Worm (Caenorhabditis elegans): Measurements from ENCODE around the gene T14F9.2.

The T14F9.2 gene

DNA sequence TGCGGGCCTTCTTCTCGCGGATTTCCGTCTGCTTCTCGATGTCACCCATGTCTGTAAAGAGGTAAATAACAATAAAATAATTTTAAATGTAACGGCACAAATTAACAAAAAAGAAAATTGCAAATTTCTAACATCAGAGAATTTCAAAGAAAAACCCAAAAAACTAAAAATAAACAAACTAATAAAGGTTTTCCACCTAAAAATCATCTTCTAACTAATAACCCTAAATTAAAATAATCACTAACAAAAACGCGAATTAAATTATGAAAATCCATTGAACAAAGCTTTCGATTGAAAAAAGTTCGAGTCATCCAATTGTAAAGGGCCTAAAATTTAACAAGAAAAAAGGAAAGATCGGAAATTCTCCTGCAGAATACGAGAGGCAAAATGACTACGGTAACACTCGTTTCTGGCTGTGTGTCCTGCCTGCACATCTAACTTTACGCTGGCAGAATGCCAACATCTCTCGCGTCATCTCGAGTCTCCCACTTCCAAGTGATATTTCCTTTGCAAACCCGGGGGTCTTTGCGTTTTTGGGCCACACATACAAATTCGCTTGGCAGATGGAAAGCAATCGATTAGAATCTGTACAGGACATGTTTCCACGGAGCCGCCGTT lies 8.6 kb downstream of the T14F9.2 start, which contains the start of gene rpl-11.2 (continued):
- TF ChIP-seq lim-6 (tag; optimal IDR thresholded peaks at IDR 0.05) (no peak), pqm-1 (tag; optimal IDR thresholded peaks at IDR 0.05) (no peak), hlh-13 (GFP tag; optimal IDR thresholded peaks at IDR 0.05) (no peak), elt-4 (tag; optimal IDR thresholded peaks at IDR 0.05) (no peak), C38D4.7 (GFP tag; optimal IDR thresholded peaks at IDR 0.05) (no peak), ztf-16 (tag; optimal IDR thresholded peaks at IDR 0.05) (peak; percentile 37), che-1 (tag; optimal IDR thresholded peaks at IDR 0.05) (no peak), tbx-7 (tag; optimal IDR thresholded peaks at IDR 0.05) (no peak), odd-2 (tag; optimal IDR thresholded peaks at IDR 0.05) (no peak), ceh-45 (GFP tag; IDR thresholded peaks at IDR 0.05) (no peak; the same call in 1 of the 2 replicates), mec-3 (tag; optimal IDR thresholded peaks at IDR 0.05; ENCODE audit: borderline replicate concordance) (no peak), T23F11.4 (GFP tag; optimal IDR thresholded peaks at IDR 0.05) (no peak), nhr-232 (tag; optimal IDR thresholded peaks at IDR 0.05) (no peak), hlh-30 (tag; optimal IDR thresholded peaks at IDR 0.05; ENCODE audit: insufficient read depth) (peak; percentile 57), ama-1 (optimal IDR thresholded peaks at IDR 0.05) (no peak), ets-4 (tag; optimal IDR thresholded peaks at IDR 0.05) (peak; percentile 58), npax-4 (tag; optimal IDR thresholded peaks at IDR 0.05) (no peak), lin-11 (tag; optimal IDR thresholded peaks at IDR 0.05) (no peak), ceh-22 (tag; optimal IDR thresholded peaks at IDR 0.05) (peak; percentile 23), tbx-2 (tag; optimal IDR thresholded peaks at IDR 0.05) (peak; percentile 85), pros-1 (tag; optimal IDR thresholded peaks at IDR 0.05) (peak; percentile 5), fkh-6 (tag; optimal IDR thresholded peaks at IDR 0.05) (peak; percentile 34), nfya-1 (tag; optimal IDR thresholded peaks at IDR 0.05) (peak; percentile 97), ceh-18 (tag; optimal IDR thresholded peaks at IDR 0.05) (peak; percentile 85), unc-3 (GFP tag; conservative IDR thresholded peaks at IDR 0.05) (peak; percentile 44; the same call in 1 of the 2 replicates), unc-3 (tag; optimal IDR thresholded peaks at IDR 0.05) (peak; percentile 44), pha-2 (tag; optimal IDR thresholded peaks at IDR 0.05) (no peak), ceh-30 (tag; optimal IDR thresholded peaks at IDR 0.05) (peak; percentile 84), ceh-2 (tag; optimal IDR thresholded peaks at IDR 0.05) (peak; percentile 57), pax-1 (tag; optimal IDR thresholded peaks at IDR 0.05) (peak; percentile 76), Y22D7AL.16 (tag; optimal IDR thresholded peaks at IDR 0.05) (no peak), sox-4 (tag; optimal IDR thresholded peaks at IDR 0.05) (peak; percentile 21), ceh-19 (GFP tag; optimal IDR thresholded peaks at IDR 0.05) (no peak), dmd-4 (tag; optimal IDR thresholded peaks at IDR 0.05; ENCODE audit: borderline replicate concordance) (no peak), ceh-14 (tag; optimal IDR thresholded peaks at IDR 0.05) (no peak)

DNA sequence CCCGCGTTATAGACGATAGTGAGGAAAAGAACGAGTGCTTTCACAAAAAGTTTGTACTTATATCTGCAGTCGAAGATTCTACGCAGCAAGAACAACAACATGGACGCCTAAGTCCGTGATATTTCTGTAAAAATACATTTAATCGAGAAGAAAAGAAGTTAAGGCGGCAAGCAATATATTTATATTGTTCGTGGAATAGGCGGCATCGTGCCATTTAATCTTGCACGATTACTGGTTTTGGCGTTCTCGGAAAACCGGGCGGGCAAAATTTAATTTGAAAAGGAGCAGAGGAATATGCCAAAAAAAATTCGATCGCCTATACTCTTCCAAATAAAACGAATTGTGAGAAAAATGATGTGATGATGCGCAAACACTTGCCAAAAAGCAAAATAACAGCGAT lies 12.8 kb downstream of the T14F9.2 start, which contains the start of gene AH9.1:
Gene AH9.1 (minus strand): TSS at position 101 of the 400 bp plus-strand sequence.
- TF ChIP-seq dmd-4 (tag; optimal IDR thresholded peaks at IDR 0.05; ENCODE audit: borderline replicate concordance) (no peak), ceh-34 (tag; optimal IDR thresholded peaks at IDR 0.05) (no peak), lin-11 (tag; optimal IDR thresholded peaks at IDR 0.05) (no peak), hlh-13 (GFP tag; optimal IDR thresholded peaks at IDR 0.05) (no peak), elt-2 (tag; optimal IDR thresholded peaks at IDR 0.05) (no peak), unc-55 (GFP tag; optimal IDR thresholded peaks at IDR 0.05) (no peak), nfya-1 (tag; optimal IDR thresholded peaks at IDR 0.05) (no peak), sdc-2 (tag; optimal IDR thresholded peaks at IDR 0.05) (no peak)

DNA sequence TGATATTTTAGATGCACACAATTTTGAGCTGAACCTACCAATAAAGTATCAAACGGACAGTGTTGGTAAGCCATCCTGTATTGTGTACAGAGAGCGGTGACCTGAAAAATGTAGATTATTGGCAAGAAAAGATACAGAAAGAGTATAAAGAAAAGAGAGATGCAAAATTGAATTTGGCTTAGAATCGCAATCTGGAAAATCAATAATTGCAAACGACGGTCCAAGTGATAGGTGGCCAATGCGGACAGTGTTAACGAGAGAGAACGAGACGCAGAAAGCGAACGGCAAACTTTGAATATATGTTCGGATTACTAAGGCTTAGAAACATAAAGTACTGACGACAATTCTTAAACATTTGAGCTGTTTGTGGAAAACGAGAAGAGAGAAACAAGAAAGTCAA lies 23.9 kb downstream of the T14F9.2 start, which contains the start of gene crn-4:
Gene crn-4 (minus strand): TSS at position 101 of the 400 bp plus-strand sequence.
- TF ChIP-seq ttx-3 (tag; optimal IDR thresholded peaks at IDR 0.05) (no peak), unc-3 (GFP tag; conservative IDR thresholded peaks at IDR 0.05) (no peak), unc-3 (tag; optimal IDR thresholded peaks at IDR 0.05) (no peak), Y22D7AL.16 (tag; optimal IDR thresholded peaks at IDR 0.05) (no peak), zip-5 (tag; optimal IDR thresholded peaks at IDR 0.05) (no peak), fax-1 (tag; optimal IDR thresholded peaks at IDR 0.05) (no peak), T23F11.4 (GFP tag; optimal IDR thresholded peaks at IDR 0.05) (no peak), K09A11.1 (tag; optimal IDR thresholded peaks at IDR 0.05; ENCODE audit: insufficient read depth) (no peak), ceh-14 (tag; optimal IDR thresholded peaks at IDR 0.05) (no peak), ceh-9 (tag; optimal IDR thresholded peaks at IDR 0.05) (no peak), sox-4 (tag; optimal IDR thresholded peaks at IDR 0.05) (no peak), ceh-6 (GFP tag; optimal IDR thresholded peaks at IDR 0.05) (no peak), ceh-31 (tag; optimal IDR thresholded peaks at IDR 0.05) (no peak)

All from whole organism, late embryonic.